Worm (Caenorhabditis elegans) whole organism, L4 larva: ENCODE results near the gene wdr-5.3.

ENCODE experiments used
- D1046.2 ChIP-seq: fragments of 200-800 bp; sonication (Bioruptor generic); IDR thresholded peaks from 2 replicates; pipeline ENCODE4 v1.3.6; 2022; ENCODE audit warnings: missing genetic modification characterization, missing compliant biosample characterization
- T26A8.4 ChIP-seq: fragments of 200-800 bp; sonication (Bioruptor generic); IDR thresholded peaks from 2 replicates; pipeline ENCODE4 v1.3.6; 2022; ENCODE audit warnings: missing genetic modification characterization, missing compliant biosample characterization
- Y5F2A.4 ChIP-seq: fragments of 200-800 bp; sonication (Bioruptor generic); optimal IDR thresholded peaks from 2 replicates; lab custom pipeline; 2018; ENCODE audit warnings: mild to moderate bottlenecking, missing genetic modification characterization, missing compliant biosample characterization
- aha-1 ChIP-seq: fragments of 150-350 bp; peaks from one replicate; lab custom pipeline; 2014; ENCODE audit warnings: missing biosample characterization, missing genetic modification characterization
- ama-1 ChIP-seq: fragments of 150-350 bp; optimal IDR thresholded peaks from 2 replicates; lab custom pipeline; 2014; ENCODE audit warnings: inconsistent platforms, mixed read lengths
- attf-4 ChIP-seq: sonication (generic microtip); optimal IDR thresholded peaks from 3 replicates; lab custom pipeline; 2017; ENCODE audit warnings: missing biosample characterization, missing genetic modification characterization
- ceh-20 ChIP-seq: fragments of 200-800 bp; sonication (Bioruptor generic); IDR thresholded peaks from 2 replicates; pipeline ENCODE4 v1.3.6; 2022; ENCODE audit warnings: missing genetic modification reagents, missing genetic modification characterization, missing compliant biosample characterization
- ceh-32 ChIP-seq: sonication (generic microtip); optimal IDR thresholded peaks from 2 replicates; lab custom pipeline; 2016; ENCODE audit warnings: mild to moderate bottlenecking, missing genetic modification characterization, missing compliant biosample characterization; ENCODE audit not compliant: poor library complexity
- ces-1 ChIP-seq: fragments of 150-350 bp; sonication (generic microtip); optimal IDR thresholded peaks from 4 replicates; lab custom pipeline; 2014; ENCODE audit warnings: missing biosample characterization, missing genetic modification reagents, missing genetic modification characterization
- cey-2 ChIP-seq: sonication (generic microtip); optimal IDR thresholded peaks from 3 replicates; lab custom pipeline; 2017; ENCODE audit warnings: missing genetic modification characterization, mild to moderate bottlenecking, missing compliant biosample characterization, antibody characterized with exemption, borderline replicate concordance; ENCODE audit not compliant: insufficient read depth
- ctbp-1 ChIP-seq: fragments of 200-800 bp; sonication (Bioruptor generic); IDR thresholded peaks from 2 replicates; pipeline ENCODE4 v1.3.6; 2022; ENCODE audit warnings: missing genetic modification reagents, missing genetic modification characterization, missing compliant biosample characterization
- daf-12 ChIP-seq: fragments of 150-350 bp; optimal IDR thresholded peaks from 2 replicates; lab custom pipeline; 2014; ENCODE audit warnings: missing biosample characterization, missing genetic modification reagents, missing genetic modification characterization
- daf-16 ChIP-seq, 3 experiments: sonication (generic microtip); optimal IDR thresholded peaks; 2 replicates each; lab custom pipeline; 2016 to 2017; ENCODE audit warnings: missing genetic modification characterization in 3 of 3, missing genetic modification reagents in 3 of 3, mild to moderate bottlenecking in 2 of 3, missing compliant biosample characterization in 2 of 3, missing biosample characterization in 1 of 3, moderate library complexity in 1 of 3
- dmd-6 ChIP-seq: fragments of 200-800 bp; sonication (Bioruptor generic); IDR thresholded peaks from 2 replicates; pipeline ENCODE4 v1.3.6; 2022; ENCODE audit warnings: missing genetic modification reagents, missing genetic modification characterization, missing compliant biosample characterization
- dpl-1 ChIP-seq: fragments of 150-350 bp; optimal IDR thresholded peaks from 2 replicates; lab custom pipeline; 2014; ENCODE audit warnings: missing biosample characterization, missing genetic modification reagents, missing genetic modification characterization
- dve-1 ChIP-seq: sonication (generic microtip); optimal IDR thresholded peaks from 2 replicates; lab custom pipeline; 2017; ENCODE audit warnings: antibody characterized with exemption, mild to moderate bottlenecking, missing genetic modification characterization, missing compliant biosample characterization; ENCODE audit not compliant: insufficient read depth
- egl-43 ChIP-seq: fragments of 200-800 bp; sonication (Bioruptor generic); IDR thresholded peaks from 2 replicates; pipeline ENCODE4 v1.3.6; 2022; ENCODE audit warnings: missing genetic modification reagents, missing genetic modification characterization, missing compliant biosample characterization
- fos-1 ChIP-seq: fragments of 150-350 bp; optimal IDR thresholded peaks from 2 replicates; lab custom pipeline; 2014; ENCODE audit warnings: missing biosample characterization, missing genetic modification characterization
- hlh-30 ChIP-seq: sonication (generic microtip); optimal IDR thresholded peaks from 2 replicates; lab custom pipeline; 2017; ENCODE audit warnings: antibody characterized with exemption, mild to moderate bottlenecking, missing genetic modification characterization, missing compliant biosample characterization; ENCODE audit not compliant: insufficient read depth
- hmg-1.1 ChIP-seq: fragments of 200-800 bp; sonication (Bioruptor generic); IDR thresholded peaks from 2 replicates; pipeline ENCODE4 v1.3.6; 2022; ENCODE audit warnings: missing genetic modification reagents, missing genetic modification characterization, missing compliant biosample characterization
- jun-1 ChIP-seq: fragments of 150-350 bp; optimal IDR thresholded peaks from 2 replicates; lab custom pipeline; 2014; ENCODE audit warnings: missing biosample characterization, missing genetic modification reagents, missing genetic modification characterization
- lin-15B ChIP-seq: fragments of 150-350 bp; sonication (generic microtip); optimal IDR thresholded peaks from 3 replicates; lab custom pipeline; 2014; ENCODE audit warnings: missing biosample characterization, missing genetic modification characterization
- lsy-2 ChIP-seq, 2 experiments: fragments of 150-350 bp in 1 of 2; sonication (generic microtip) in 1 of 2; optimal IDR thresholded peaks; 2 replicates each; lab custom pipeline; 2014 to 2017; ENCODE audit warnings: missing biosample characterization in 2 of 2, missing genetic modification characterization in 2 of 2
- madf-5 ChIP-seq, 2 experiments: fragments of 200-800 bp; sonication (Bioruptor generic); IDR thresholded peaks; 2 replicates each; pipeline ENCODE4 v1.3.6; 2022; ENCODE audit warnings: missing compliant biosample characterization in 2 of 2, missing genetic modification characterization in 2 of 2
- mdl-1 ChIP-seq, 2 experiments: fragments of 150-350 bp in 1 of 2; sonication (generic microtip) in 1 of 2; optimal IDR thresholded peaks; 2 replicates each; lab custom pipeline; 2014 to 2017; ENCODE audit warnings: missing biosample characterization in 2 of 2, missing genetic modification characterization in 2 of 2
- mep-1 ChIP-seq: fragments of 150-350 bp; sonication (generic microtip); optimal IDR thresholded peaks from 3 replicates; lab custom pipeline; 2014; ENCODE audit warnings: missing biosample characterization, missing genetic modification characterization
- mxl-3 ChIP-seq: fragments of 200-800 bp; sonication (Bioruptor generic); optimal IDR thresholded peaks from 2 replicates; lab custom pipeline; 2018; ENCODE audit warnings: mild to moderate bottlenecking, missing genetic modification characterization, missing compliant biosample characterization
- nhr-10 ChIP-seq: fragments of 150-350 bp; optimal IDR thresholded peaks from 2 replicates; lab custom pipeline; 2014; ENCODE audit warnings: missing biosample characterization, missing genetic modification characterization
- nhr-11 ChIP-seq: fragments of 150-350 bp; optimal IDR thresholded peaks from 2 replicates; lab custom pipeline; 2014; ENCODE audit warnings: missing biosample characterization, missing genetic modification characterization
- nhr-28 ChIP-seq: fragments of 150-350 bp; optimal IDR thresholded peaks from 2 replicates; lab custom pipeline; 2014; ENCODE audit warnings: missing biosample characterization, missing genetic modification characterization
- nhr-77 ChIP-seq: fragments of 150-350 bp; optimal IDR thresholded peaks from 2 replicates; lab custom pipeline; 2014; ENCODE audit warnings: missing biosample characterization, missing genetic modification characterization
- php-3 ChIP-seq: fragments of 200-800 bp; sonication (Bioruptor generic); IDR thresholded peaks from 2 replicates; pipeline ENCODE4 v1.3.6; 2022; ENCODE audit warnings: missing genetic modification reagents, missing genetic modification characterization, missing compliant biosample characterization
- rbr-2 ChIP-seq: sonication (generic microtip); optimal IDR thresholded peaks from 2 replicates; lab custom pipeline; 2016; ENCODE audit warnings: missing genotype, missing genetic modification characterization, missing compliant biosample characterization
- set-16 ChIP-seq: fragments of 200-800 bp; sonication (Bioruptor generic); IDR thresholded peaks from 2 replicates; pipeline ENCODE4 v1.3.6; 2022; ENCODE audit warnings: missing genetic modification reagents, missing genetic modification characterization, missing compliant biosample characterization
- skn-1 ChIP-seq: fragments of 150-350 bp; optimal IDR thresholded peaks from 2 replicates; lab custom pipeline; 2014; ENCODE audit warnings: missing biosample characterization, missing genetic modification characterization
- tag-97 ChIP-seq: fragments of 200-800 bp; sonication (Bioruptor generic); IDR thresholded peaks from 2 replicates; pipeline ENCODE4 v1.3.6; 2022; ENCODE audit warnings: missing genetic modification characterization, missing compliant biosample characterization
- unc-39 ChIP-seq: sonication (generic microtip); optimal IDR thresholded peaks from 2 replicates; lab custom pipeline; 2017; ENCODE audit warnings: missing biosample characterization, missing genetic modification characterization
- unc-62 ChIP-seq, 3 experiments: fragments of 150-350 bp in 1 of 3; sonication (generic microtip); optimal IDR thresholded peaks in 2 of 3; peaks in 1 of 3; 1 replicate in 1 of 3; 2 replicates in 2 of 3; lab custom pipeline; 2014 to 2017; ENCODE audit warnings: missing biosample characterization in 3 of 3, missing genetic modification characterization in 3 of 3, missing genetic modification reagents in 3 of 3, missing genotype in 1 of 3
- ztf-11 ChIP-seq: fragments of 150-350 bp; optimal IDR thresholded peaks from 2 replicates; lab custom pipeline; 2014; ENCODE audit warnings: missing biosample characterization, missing genetic modification characterization
- ztf-7 ChIP-seq: fragments of 150-350 bp; optimal IDR thresholded peaks from 2 replicates; lab custom pipeline; 2014; ENCODE audit warnings: missing biosample characterization, missing genetic modification characterization

Gene wdr-5.3

DNA sequence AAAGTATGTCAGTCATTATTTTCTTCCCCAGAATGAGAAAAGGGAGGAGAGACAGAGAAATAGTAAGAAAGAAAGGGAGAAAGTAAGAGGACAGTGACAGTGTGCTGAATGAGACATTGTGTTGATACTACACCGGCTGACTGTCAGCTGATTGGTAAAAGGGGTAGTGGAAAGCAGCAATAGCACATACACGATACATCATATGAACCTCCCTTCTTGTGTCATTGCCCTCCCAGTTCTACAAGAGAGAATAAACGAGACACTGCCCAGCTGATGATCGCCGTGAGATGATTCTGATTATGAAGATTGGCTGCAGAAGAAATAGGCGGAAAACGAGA is 17.1 kb upstream of the wdr-5.3 start (continued):
- TF ChIP-seq nhr-10 (tag; lab: Kevin White, UChicago) (no peak), tag-97 (GFP tag; lab: Robert Waterston, UW) (no peak), fos-1 (tag; lab: Kevin White, UChicago) (peak; percentile 45), unc-39 (no peak), jun-1 (tag; lab: Kevin White, UChicago) (peak; percentile 25), dpl-1 (GFP tag; lab: Kevin White, UChicago) (peak; percentile 22), mep-1 (tag; lab: Kevin White, UChicago) (peak; percentile 71), mxl-3 (GFP tag; lab: Kevin White, UChicago) (peak; percentile 62), ama-1 (lab: Kevin White, UChicago) (no peak), D1046.2 (no peak)
- TF ChIP-seq, all 104 proteins: peak for 26

DNA sequence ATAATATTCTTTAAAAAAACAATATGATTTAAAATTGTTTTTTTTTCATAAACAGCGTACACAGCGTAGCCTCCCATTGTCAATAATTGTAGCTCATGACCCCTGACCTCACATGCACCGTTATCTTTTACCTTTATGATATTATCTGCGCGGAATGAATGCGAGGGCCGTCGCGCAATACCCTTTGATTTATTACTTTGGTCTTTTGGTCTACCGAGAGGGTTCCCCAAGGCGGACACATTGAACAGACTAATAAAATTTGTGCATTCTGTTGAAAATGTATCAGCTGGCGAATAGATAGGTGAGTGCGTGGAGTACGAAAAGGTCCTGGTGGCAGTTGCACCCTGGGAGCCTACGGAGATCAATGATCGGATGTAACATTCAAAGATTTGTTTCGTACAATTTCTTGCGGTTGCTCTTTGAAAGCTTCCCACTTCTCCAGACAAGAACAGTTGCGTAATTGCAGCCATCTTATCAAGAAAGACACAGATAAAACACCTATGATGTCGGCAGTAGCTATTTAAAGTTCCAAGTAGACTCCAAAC is 16.5 kb upstream of the wdr-5.3 start:
- TF ChIP-seq unc-62 (GFP tag; optimal IDR thresholded peaks at IDR 0.05 in 1 of 2; lab: Kevin White, UChicago) (peak in 1 of 2 experiments; percentile 80), unc-62 (tag; optimal IDR thresholded peaks at IDR 0.05; lab: Kevin White, UChicago) (no peak), D1046.2 (no peak), fos-1 (tag; lab: Kevin White, UChicago) (no peak), ceh-20 (GFP tag; lab: Robert Waterston, UW) (peak; percentile 21; the same call in 1 of the 2 replicates)

DNA sequence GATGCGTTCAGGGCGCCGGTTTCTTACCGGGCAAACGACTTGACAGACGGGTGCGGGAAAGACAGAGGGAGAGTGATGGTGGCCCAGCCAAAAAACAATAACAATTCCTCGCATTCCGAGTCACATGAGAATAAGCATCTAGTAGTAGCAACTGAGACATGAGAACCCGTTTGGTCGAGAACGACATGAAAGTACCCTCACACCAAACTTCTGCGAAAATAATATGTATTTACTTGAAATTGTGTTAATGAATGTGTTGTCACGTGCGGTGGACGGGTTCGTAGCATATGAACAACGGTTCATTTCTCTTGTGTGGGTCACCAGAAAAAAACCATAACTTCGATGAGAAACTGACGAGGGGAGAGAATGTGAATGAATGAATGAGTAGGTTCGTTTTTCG is 16.0 kb upstream of the wdr-5.3 start:
- TF ChIP-seq nhr-28 (tag; lab: Kevin White, UChicago) (peak; percentile 4), mdl-1 (tag; optimal IDR thresholded peaks at IDR 0.05; lab: Kevin White, UChicago) (peak in 1 of 2 experiments; percentile 49), hlh-30 (peak; percentile 65), unc-62 (GFP tag; optimal IDR thresholded peaks at IDR 0.05 in 1 of 2; lab: Kevin White, UChicago) (peak in 1 of 2 experiments; percentile 26), unc-62 (tag; optimal IDR thresholded peaks at IDR 0.05; lab: Kevin White, UChicago) (no peak), dve-1 (tag; lab: Kevin White, UChicago) (peak; percentile 6), ceh-32 (tag; lab: Kevin White, UChicago) (no peak)

DNA sequence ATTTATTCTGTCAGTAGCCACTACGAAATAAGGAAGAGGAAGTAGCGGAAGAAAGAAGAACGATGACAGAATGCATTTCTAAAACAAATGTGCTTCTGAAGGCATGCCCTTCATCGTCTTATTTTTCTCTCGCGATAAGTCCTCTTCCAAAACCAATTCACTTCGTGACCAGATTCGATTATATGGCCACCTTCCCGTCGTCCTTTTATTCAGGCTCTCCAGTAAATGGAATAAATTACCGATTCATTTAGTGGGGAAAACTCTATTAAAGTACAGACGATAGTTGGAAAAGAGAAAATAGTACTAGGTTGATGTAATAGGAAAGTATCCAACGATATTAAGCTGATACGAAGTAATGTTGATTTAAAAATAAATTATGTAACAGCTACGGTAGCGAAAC is 15.6 kb upstream of the wdr-5.3 start:
- TF ChIP-seq cey-2 (tag; lab: Kevin White, UChicago) (no peak), lin-15B (tag; lab: Kevin White, UChicago) (no peak), ces-1 (GFP tag; lab: Kevin White, UChicago) (peak; percentile 86)

DNA sequence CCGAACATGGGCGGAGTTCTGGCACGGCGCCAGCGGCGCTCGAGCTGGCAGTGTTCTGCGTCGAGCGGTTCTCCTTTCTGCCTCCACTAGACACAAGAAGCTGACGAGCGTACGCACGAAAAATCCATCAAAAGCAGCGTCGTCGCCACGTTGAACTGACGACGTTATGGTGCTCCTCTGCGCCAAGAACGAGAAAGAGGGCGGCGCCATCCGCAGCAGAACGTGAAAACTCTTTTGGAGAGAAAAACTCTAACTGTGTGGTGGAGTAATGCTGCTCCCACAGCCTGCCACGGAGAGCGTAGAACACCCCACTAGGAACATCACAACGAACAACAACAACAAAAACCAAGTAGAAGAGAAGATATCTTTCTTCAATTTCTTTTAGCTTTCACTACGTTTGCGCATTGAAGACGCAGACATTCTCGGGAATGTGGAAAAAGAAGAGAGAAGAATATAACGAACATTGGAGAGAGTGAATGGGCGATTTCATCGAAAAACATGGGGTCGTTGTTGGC is 14.9 kb upstream of the wdr-5.3 start:
- peak in 1 of 2 experiments; percentile 61 for TF ChIP-seq mdl-1 (tag; optimal IDR thresholded peaks at IDR 0.05; lab: Kevin White, UChicago)
- peak; percentile 40; the same call in 1 of the 2 replicates for TF ChIP-seq ceh-20 (GFP tag; lab: Robert Waterston, UW)
- TF ChIP-seq egl-43 (GFP tag; lab: Robert Waterston, UW), result peak; percentile 56; the same call in 1 of the 2 replicates
- peak in 1 of 2 experiments; percentile 27 for TF ChIP-seq lsy-2 (tag; optimal IDR thresholded peaks at IDR 0.05; lab: Kevin White, UChicago)
- peak in 1 of 2 experiments; percentile 68 for TF ChIP-seq daf-16 (GFP tag; optimal IDR thresholded peaks at IDR 0.05; lab: Kevin White, UChicago)
- no peak for TF ChIP-seq daf-16 (tag; optimal IDR thresholded peaks at IDR 0.05; lab: Kevin White, UChicago)
- TF ChIP-seq attf-4 (tag; lab: Kevin White, UChicago), result no peak
- no peak for TF ChIP-seq php-3 (GFP tag; lab: Robert Waterston, UW)
- no peak for TF ChIP-seq T26A8.4
- TF ChIP-seq dmd-6 (GFP tag; lab: Robert Waterston, UW), result 0 out of 2 replicates have a peak, but pooled peaks have one; percentile 17
- TF ChIP-seq set-16 (GFP tag; lab: Robert Waterston, UW), result peak; percentile 75
- peak in 1 of 2 experiments; percentile 93 for TF ChIP-seq unc-62 (GFP tag; optimal IDR thresholded peaks at IDR 0.05 in 1 of 2; lab: Kevin White, UChicago)
- TF ChIP-seq unc-62 (tag; optimal IDR thresholded peaks at IDR 0.05; lab: Kevin White, UChicago), result no peak
- no peak for TF ChIP-seq Y5F2A.4 (GFP tag; lab: Kevin White, UChicago)
- TF ChIP-seq ctbp-1 (GFP tag; lab: Robert Waterston, UW), result 0 out of 2 replicates have a peak, but pooled peaks have one; percentile 37
- peak; percentile 45 for TF ChIP-seq rbr-2 (tag; lab: Kevin White, UChicago)
- peak; percentile 41 for TF ChIP-seq mep-1 (tag; lab: Kevin White, UChicago)
- no peak for TF ChIP-seq nhr-77
- TF ChIP-seq nhr-28 (tag; lab: Kevin White, UChicago), result peak; percentile 57
- peak; percentile 68 for TF ChIP-seq nhr-11 (tag; lab: Kevin White, UChicago)
- TF ChIP-seq ztf-11 (tag; lab: Kevin White, UChicago), result no peak
- TF ChIP-seq hmg-1.1 (GFP tag; lab: Robert Waterston, UW), result peak; percentile 55; the same call in 1 of the 2 replicates
- no peak for TF ChIP-seq ztf-7 (tag; lab: Kevin White, UChicago)
- TF ChIP-seq daf-12 (tag; lab: Kevin White, UChicago), result no peak
- TF ChIP-seq skn-1 (tag; lab: Kevin White, UChicago), result no peak
- no peak for TF ChIP-seq fos-1 (tag; lab: Kevin White, UChicago)
- peak; percentile 97 for TF ChIP-seq aha-1 (tag; lab: Kevin White, UChicago)
- TF ChIP-seq madf-5 (GFP tag; IDR thresholded peaks at IDR 0.05; lab: Robert Waterston, UW), result no peak
